Fruit fly (Drosophila melanogaster) whole organism, prepupa: ENCODE results near the gene CG3655.

Experiments
- CG31627 ChIP-seq: fragments of 200-800 bp; sonication (Bioruptor generic); optimal IDR thresholded peaks from 3 replicates; lab custom pipeline; 2016; ENCODE audit warnings: missing biosample characterization, missing genetic modification characterization
- Hr4 ChIP-seq: fragments of 200-800 bp; sonication (Bioruptor generic); optimal IDR thresholded peaks from 3 replicates; lab custom pipeline; 2016; ENCODE audit warnings: missing biosample characterization, missing genetic modification characterization
- dsx ChIP-seq: fragments of 200-800 bp; optimal IDR thresholded peaks from 3 replicates; lab custom pipeline; 2019; ENCODE audit warnings: missing biosample characterization, mild to moderate bottlenecking, missing genetic modification characterization, moderate library complexity; ENCODE audit not compliant: poor library complexity, severe bottlenecking
- vri ChIP-seq: fragments of 200-800 bp; sonication (Bioruptor generic); optimal IDR thresholded peaks from 3 replicates; lab custom pipeline; 2016; ENCODE audit warnings: missing biosample characterization, mild to moderate bottlenecking, missing genetic modification characterization

DNA sequence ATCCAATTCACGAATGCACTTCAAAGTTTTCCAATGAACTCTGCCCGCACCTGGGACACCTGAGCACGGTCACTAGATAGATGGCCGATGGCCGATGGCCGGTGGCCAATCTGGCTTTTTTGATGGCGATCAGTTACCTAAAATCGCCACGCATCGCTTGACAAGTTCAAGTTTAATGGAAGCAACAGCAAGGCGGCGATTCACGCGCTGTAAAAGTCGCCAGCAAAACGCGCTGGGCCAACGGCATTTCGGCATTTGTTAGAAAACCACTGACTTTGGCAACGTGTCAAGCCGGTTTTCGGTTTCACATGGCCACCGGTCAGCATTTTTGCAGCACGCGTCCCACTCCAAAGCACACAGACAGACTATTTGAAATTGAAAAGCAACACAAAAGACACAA is 40.3 kb downstream of the CG3655 start:
- TF ChIP-seq vri (GFP tag; lab: Kevin White, UChicago) (no peak), Hr4 (GFP tag; lab: Kevin White, UChicago) (no peak), CG31627 (GFP tag; lab: Kevin White, UChicago) (no peak), dsx (GFP tag; lab: Kevin White, UChicago) (no peak)
